Fruit fly (Drosophila melanogaster): ENCODE data around the gene CG3335.

DNA sequence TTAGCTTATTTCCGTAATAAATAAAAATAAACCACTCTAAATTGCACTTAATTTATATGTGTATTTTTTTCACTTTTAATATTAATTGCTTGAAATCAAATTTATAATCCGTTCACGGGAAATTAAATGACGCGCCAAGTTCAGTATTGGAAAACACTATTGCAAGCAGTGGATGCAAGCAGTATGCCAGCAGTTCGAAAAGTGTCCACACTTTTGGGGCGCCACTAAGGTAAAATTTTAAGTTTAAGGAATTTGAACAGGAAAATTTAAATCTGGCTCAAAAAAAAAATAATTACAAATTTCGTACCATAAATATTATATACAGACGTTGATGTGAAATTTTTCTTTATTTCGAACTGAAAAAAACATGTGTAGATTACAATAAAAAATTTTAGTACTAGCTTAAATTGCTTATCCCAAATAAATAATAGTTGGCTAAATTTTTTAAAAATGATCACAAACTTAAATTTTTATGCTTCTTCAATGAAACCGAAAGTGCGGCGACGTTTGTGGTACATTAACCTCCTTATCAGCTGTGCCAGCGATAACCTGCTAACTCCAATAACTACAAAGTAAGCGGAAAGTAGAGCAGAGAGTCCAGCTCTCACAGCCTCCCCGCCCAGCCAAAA is 10.0 kb upstream of the CG3335 start:
- TF ChIP-seq CG32121 (GFP tag; IDR thresholded peaks at IDR 0.05): no peak
- no peak for TF ChIP-seq CG9948 (tag; optimal IDR thresholded peaks at IDR 0.05)
- TF ChIP-seq EcR (GFP tag; optimal IDR thresholded peaks at IDR 0.05): no peak
- TF ChIP-seq CG14655 (GFP tag; optimal IDR thresholded peaks at IDR 0.05): no peak
- no peak for TF ChIP-seq Ets98B (GFP tag; IDR thresholded peaks at IDR 0.05)
- TF ChIP-seq fd96Ca (GFP tag; IDR thresholded peaks at IDR 0.05): no peak
- TF ChIP-seq Pif1A (GFP tag; optimal IDR thresholded peaks at IDR 0.05): no peak
- no peak for TF ChIP-seq gl (tag; optimal IDR thresholded peaks at IDR 0.05)
- TF ChIP-seq CG15710 (tag; optimal IDR thresholded peaks at IDR 0.05): no peak
- no peak for TF ChIP-seq CG13204 (GFP tag; optimal IDR thresholded peaks at IDR 0.05)
